Worm (Caenorhabditis elegans): ENCODE measurements around the gene spin-3.

The spin-3 gene

ce11 chrX:13143236-13143635, 13.2 kb downstream of the spin-3 start:
- peak; percentile 38 for TF ChIP-seq ama-1 (optimal IDR thresholded peaks at IDR 0.05)
- no peak for TF ChIP-seq nhr-28 (tag; optimal IDR thresholded peaks at IDR 0.05)

DNA sequence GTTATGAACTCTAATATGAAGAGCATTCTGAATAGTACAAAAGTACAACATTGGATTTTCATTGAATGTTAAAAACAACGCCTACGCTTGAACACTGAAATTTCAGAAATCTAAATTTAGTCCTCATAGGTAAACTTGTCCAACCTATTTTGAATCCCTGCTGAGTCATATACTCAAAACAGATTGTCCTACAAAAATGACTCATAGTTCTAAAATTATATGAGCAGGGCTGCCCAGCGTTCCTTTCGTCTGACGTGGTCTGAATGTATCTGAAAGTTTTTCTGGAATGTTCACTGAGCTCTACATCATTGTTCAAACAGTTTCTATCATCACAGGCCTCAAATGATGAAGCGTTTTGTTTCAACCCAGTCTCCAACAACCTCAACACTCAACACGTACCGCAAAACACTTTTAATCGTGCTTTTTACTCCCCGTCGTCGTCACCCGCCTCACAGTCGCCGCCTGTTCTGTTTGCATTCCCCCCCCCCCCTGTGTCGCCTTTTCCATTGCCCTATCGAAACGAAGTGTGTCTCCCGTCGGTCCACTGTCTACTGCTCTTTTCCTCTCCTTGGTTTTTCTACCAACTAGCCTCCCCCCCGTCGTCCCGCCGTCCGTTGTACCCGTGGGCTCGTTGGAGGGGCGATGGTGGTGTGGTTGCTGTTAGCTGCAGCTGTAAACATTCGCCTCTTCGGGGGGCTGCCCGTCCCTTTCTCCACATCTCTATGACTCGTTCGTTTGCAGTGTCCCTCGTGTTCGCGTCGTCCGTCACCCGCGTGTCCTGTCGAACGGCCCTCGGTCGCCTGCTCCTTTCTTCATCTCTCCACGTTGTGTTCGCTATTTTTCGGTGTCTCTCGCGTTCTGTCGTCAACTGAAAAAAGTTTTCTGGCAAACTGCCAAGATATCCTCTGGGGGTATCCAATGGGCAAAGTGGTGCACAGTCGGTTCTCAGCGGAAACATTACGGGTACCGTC, 14.0 kb downstream of the spin-3 start:
- TF ChIP-seq elt-1 (tag; optimal IDR thresholded peaks at IDR 0.05) (no peak), nfya-1 (tag; optimal IDR thresholded peaks at IDR 0.05; ENCODE audit: insufficient read depth) (peak; percentile 69), fkh-2 (tag; optimal IDR thresholded peaks at IDR 0.05) (no peak), eor-1 (tag; optimal IDR thresholded peaks at IDR 0.05) (no peak), egl-5 (tag; optimal IDR thresholded peaks at IDR 0.05) (no peak), pqm-1 (tag; optimal IDR thresholded peaks at IDR 0.05) (peak; percentile 32), lsy-12 (tag; optimal IDR thresholded peaks at IDR 0.05) (peak; percentile 22), ama-1 (optimal IDR thresholded peaks at IDR 0.05) (peak; percentile 94), elt-2 (tag; optimal IDR thresholded peaks at IDR 0.05) (peak; percentile 78), sea-2 (GFP tag; optimal IDR thresholded peaks at IDR 0.05) (no peak), ZK546.5 (tag; optimal IDR thresholded peaks at IDR 0.05) (no peak), R02D3.7 (tag; optimal IDR thresholded peaks at IDR 0.05) (no peak), unc-62 (GFP tag; optimal IDR thresholded peaks at IDR 0.05) (peak; percentile 70), nhr-28 (tag; optimal IDR thresholded peaks at IDR 0.05) (no peak), nhr-12 (tag; optimal IDR thresholded peaks at IDR 0.05) (no peak), lin-39 (tag; optimal IDR thresholded peaks at IDR 0.05) (peak; percentile 90), ceh-82 (tag; optimal IDR thresholded peaks at IDR 0.05) (no peak), ztf-11 (tag; optimal IDR thresholded peaks at IDR 0.05) (no peak), lin-15B (tag; optimal IDR thresholded peaks at IDR 0.05) (no peak), ceh-28 (tag; optimal IDR thresholded peaks at IDR 0.05) (no peak), nhr-67 (tag; optimal IDR thresholded peaks at IDR 0.05) (no peak), ceh-9 (tag; optimal IDR thresholded peaks at IDR 0.05) (no peak), mml-1 (tag; optimal IDR thresholded peaks at IDR 0.05) (no peak), pha-4 (tag; optimal IDR thresholded peaks at IDR 0.05) (peak; percentile 89), elt-3 (tag; optimal IDR thresholded peaks at IDR 0.05) (no peak), tbx-2 (tag; optimal IDR thresholded peaks at IDR 0.05) (peak; percentile 2), nhr-11 (tag; optimal IDR thresholded peaks at IDR 0.05) (no peak), unc-39 (tag; optimal IDR thresholded peaks at IDR 0.05) (no peak), aly-2 (tag; optimal IDR thresholded peaks at IDR 0.05) (no peak), fos-1 (tag; optimal IDR thresholded peaks at IDR 0.05) (no peak), jun-1 (tag; optimal IDR thresholded peaks at IDR 0.05) (peak; percentile 56), nhr-77 (tag; optimal IDR thresholded peaks at IDR 0.05) (no peak), fkh-10 (GFP tag; optimal IDR thresholded peaks at IDR 0.05) (peak; percentile 11), mdl-1 (tag; optimal IDR thresholded peaks at IDR 0.05) (peak; percentile 91), zag-1 (tag; optimal IDR thresholded peaks at IDR 0.05) (no peak), nhr-23 (tag; optimal IDR thresholded peaks at IDR 0.05) (peak; percentile 20), hmg-11 (tag; optimal IDR thresholded peaks at IDR 0.05) (peak; percentile 31), nhr-43 (tag; optimal IDR thresholded peaks at IDR 0.05; ENCODE audit: poor library complexity, severe bottlenecking) (peak; percentile 53), nhr-25 (tag; optimal IDR thresholded peaks at IDR 0.05) (peak; percentile 75), nhr-76 (tag; optimal IDR thresholded peaks at IDR 0.05) (no peak), nhr-237 (tag; optimal IDR thresholded peaks at IDR 0.05) (no peak), snpc-4 (tag; optimal IDR thresholded peaks at IDR 0.05) (peak; percentile 57), ztf-4 (tag; optimal IDR thresholded peaks at IDR 0.05) (no peak), ceh-16 (tag; optimal IDR thresholded peaks at IDR 0.05) (no peak), egl-27 (tag; optimal IDR thresholded peaks at IDR 0.05) (no peak), skn-1 (tag; optimal IDR thresholded peaks at IDR 0.05) (peak; percentile 38), daf-12 (tag; optimal IDR thresholded peaks at IDR 0.05) (no peak)

All from whole organism, L3 larva.